Worm (Caenorhabditis elegans): Measurements from ENCODE around the gene ceh-100.

DNA sequence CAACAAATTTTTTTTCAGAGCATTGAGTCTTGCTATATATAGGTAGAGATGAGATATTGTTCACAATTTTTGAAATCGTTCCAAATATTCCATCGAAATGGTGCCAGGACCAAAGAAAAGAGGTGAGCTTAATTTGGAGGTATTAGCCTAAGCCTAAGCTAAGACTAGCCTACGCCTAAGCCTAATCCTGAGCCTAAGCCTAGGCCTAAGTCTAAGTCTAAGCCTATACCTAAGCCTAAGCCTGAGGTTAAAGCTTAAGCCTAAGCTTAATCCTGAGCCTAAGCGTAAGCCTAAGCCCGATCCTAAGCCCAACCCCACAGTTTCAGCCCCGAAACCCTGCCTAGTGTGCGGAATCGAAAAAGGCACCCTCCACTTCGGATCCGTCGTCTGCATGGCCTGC is 33.1 kb upstream of the ceh-100 start, which contains the start of gene nhr-234:
- TF ChIP-seq ets-7 (tag; optimal IDR thresholded peaks at IDR 0.05) = no peak
- no peak for TF ChIP-seq flt-1 (GFP tag; IDR thresholded peaks at IDR 0.05)
- TF ChIP-seq ama-1 (optimal IDR thresholded peaks at IDR 0.05) = no peak
- TF ChIP-seq ceh-36 (tag; optimal IDR thresholded peaks at IDR 0.05) = peak; percentile 82

Data from whole organism, early embryonic.